Worm (Caenorhabditis elegans): Measurements from ENCODE around the gene ttr-21.

DNA sequence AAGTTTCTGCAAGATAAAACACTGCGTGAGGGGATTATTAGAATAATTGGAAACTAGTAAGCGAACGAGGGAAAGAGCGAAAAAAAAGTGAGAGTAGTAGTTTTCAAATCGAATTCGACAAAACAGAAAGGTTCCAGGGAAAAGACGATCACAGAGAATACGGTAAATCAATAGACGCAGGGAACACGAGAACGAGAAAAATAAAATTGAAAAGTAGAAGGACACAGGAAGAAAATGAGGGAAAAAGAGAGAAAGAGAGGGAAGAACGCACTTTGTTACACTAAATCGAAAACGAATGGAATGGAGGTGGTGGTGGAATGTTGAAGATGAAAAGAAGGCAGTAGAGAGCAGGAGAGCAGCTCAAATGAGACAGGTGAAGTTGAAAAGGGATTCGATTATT lies 47.0 kb downstream of the ttr-21 start, which contains the start of gene swan-1:
- TF ChIP-seq pbrm-1 (GFP tag; IDR thresholded peaks at IDR 0.05) (no peak), K11D2.4 (GFP tag; IDR thresholded peaks at IDR 0.05) (no peak), atf-7 (tag; optimal IDR thresholded peaks at IDR 0.05) (no peak), ceh-100 (GFP tag; IDR thresholded peaks at IDR 0.05) (no peak), Y53F4B.3 (GFP tag; IDR thresholded peaks at IDR 0.05) (no peak), rpc-1 (optimal IDR thresholded peaks at IDR 0.05) (no peak), rpc-1 (tag; optimal IDR thresholded peaks at IDR 0.05) (no peak)

All from whole organism, young adult.